Worm (Caenorhabditis elegans) whole organism, L1 larva: ENCODE results near the gene scc-2.
A peak's percentile ranks its signal among the peaks of the same experiment; 100 is the strongest.

Experiments
- C34B4.2 ChIP-seq: sonication (generic microtip); optimal IDR thresholded peaks from 2 replicates; lab custom pipeline; 2017; ENCODE audit warnings: mild to moderate bottlenecking, missing genetic modification characterization, missing compliant biosample characterization
- F16B12.6 ChIP-seq: fragments of 150-350 bp; optimal IDR thresholded peaks from 2 replicates; lab custom pipeline; 2014; ENCODE audit warnings: missing biosample characterization, missing genetic modification characterization
- Y116A8C.19 ChIP-seq: sonication (generic microtip); optimal IDR thresholded peaks from 2 replicates; lab custom pipeline; 2016; ENCODE audit warnings: missing compliant biosample characterization, missing genetic modification characterization, borderline replicate concordance
- aha-1 ChIP-seq: fragments of 150-350 bp; optimal IDR thresholded peaks from 2 replicates; lab custom pipeline; 2014; ENCODE audit warnings: missing biosample characterization, missing genetic modification characterization
- aly-2 ChIP-seq: fragments of 150-350 bp; optimal IDR thresholded peaks from 2 replicates; lab custom pipeline; 2014; ENCODE audit warnings: missing biosample characterization, missing genetic modification characterization
- ceh-82 ChIP-seq, 3 experiments: fragments of 150-350 bp in 1 of 3; sonication (generic microtip) in 2 of 3; optimal IDR thresholded peaks; 2 replicates each; lab custom pipeline; 2014 to 2017; ENCODE audit warnings: missing biosample characterization in 3 of 3, missing genetic modification characterization in 3 of 3
- ceh-88 ChIP-seq: fragments of 200-800 bp; sonication (Bioruptor generic); IDR thresholded peaks from 2 replicates; pipeline ENCODE4 v1.3.6; 2022; ENCODE audit warnings: missing genetic modification characterization, missing compliant biosample characterization
- ceh-90 ChIP-seq: sonication (generic microtip); optimal IDR thresholded peaks from 2 replicates; lab custom pipeline; 2016; ENCODE audit warnings: missing genetic modification characterization, missing compliant biosample characterization
- dpl-1 ChIP-seq, 3 experiments: fragments of 150-350 bp in 2 of 3; sonication (generic microtip) in 1 of 3; optimal IDR thresholded peaks; 2 replicates each; lab custom pipeline; 2014 to 2017; ENCODE audit warnings: missing biosample characterization in 3 of 3, missing genetic modification characterization in 3 of 3, missing genetic modification reagents in 3 of 3
- efl-3 ChIP-seq: fragments of 200-800 bp; sonication (Bioruptor generic); optimal IDR thresholded peaks from 2 replicates; lab custom pipeline; 2018; ENCODE audit warnings: mild to moderate bottlenecking, missing genetic modification characterization, missing compliant biosample characterization
- egl-13 ChIP-seq: sonication (generic microtip); optimal IDR thresholded peaks from 2 replicates; lab custom pipeline; 2016; ENCODE audit warnings: missing genotype, missing genetic modification reagents, missing genetic modification characterization, missing compliant biosample characterization
- egl-27 ChIP-seq, 2 experiments: fragments of 150-350 bp in 1 of 2; sonication (generic microtip); optimal IDR thresholded peaks; 3 replicates each; lab custom pipeline; 2017 to 2018; ENCODE audit warnings: missing biosample characterization in 2 of 2, missing genetic modification characterization in 2 of 2, missing genetic modification reagents in 2 of 2
- fkh-4 ChIP-seq: sonication (generic microtip); optimal IDR thresholded peaks from 2 replicates; lab custom pipeline; 2016; ENCODE audit warnings: missing compliant biosample characterization, missing genetic modification characterization, borderline replicate concordance
- fkh-8 ChIP-seq: sonication (generic microtip); optimal IDR thresholded peaks from 2 replicates; lab custom pipeline; 2016; ENCODE audit warnings: mild to moderate bottlenecking, missing genetic modification characterization, missing compliant biosample characterization
- fos-1 ChIP-seq: fragments of 150-350 bp; optimal IDR thresholded peaks from 2 replicates; lab custom pipeline; 2014; ENCODE audit warnings: missing biosample characterization, missing genetic modification characterization
- hlh-17 ChIP-seq: fragments of 200-800 bp; sonication (Bioruptor generic); optimal IDR thresholded peaks from 2 replicates; lab custom pipeline; 2018; ENCODE audit warnings: missing genetic modification characterization, mild to moderate bottlenecking, missing compliant biosample characterization, moderate library complexity, borderline replicate concordance
- hlh-4 ChIP-seq: sonication (generic microtip); optimal IDR thresholded peaks from 2 replicates; lab custom pipeline; 2016; ENCODE audit warnings: mild to moderate bottlenecking, missing genetic modification characterization, missing compliant biosample characterization
- irx-1 ChIP-seq: sonication (generic microtip); optimal IDR thresholded peaks from 2 replicates; lab custom pipeline; 2016; ENCODE audit warnings: missing genetic modification characterization, missing compliant biosample characterization
- isw-1 ChIP-seq: fragments of 200-800 bp; sonication (Bioruptor generic); IDR thresholded peaks from 2 replicates; pipeline ENCODE4 v1.3.6; 2022; ENCODE audit warnings: missing genetic modification characterization, missing compliant biosample characterization
- lin-13 ChIP-seq: fragments of 150-350 bp; optimal IDR thresholded peaks from 2 replicates; lab custom pipeline; 2014; ENCODE audit warnings: missing biosample characterization, missing genetic modification reagents, missing genetic modification characterization
- lin-35 ChIP-seq, 2 experiments: fragments of 150-350 bp; optimal IDR thresholded peaks; 2 replicates each; lab custom pipeline; 2014; ENCODE audit warnings: missing biosample characterization in 2 of 2, missing genetic modification characterization in 2 of 2, missing genetic modification reagents in 2 of 2
- lir-3 ChIP-seq: sonication (generic microtip); optimal IDR thresholded peaks from 2 replicates; lab custom pipeline; 2016; ENCODE audit warnings: mild to moderate bottlenecking, missing genetic modification characterization, moderate library complexity, missing compliant biosample characterization; ENCODE audit not compliant: poor library complexity
- mab-9 ChIP-seq: fragments of 200-800 bp; sonication (Bioruptor generic); IDR thresholded peaks from 2 replicates; pipeline ENCODE4 v1.3.6; 2022; ENCODE audit warnings: missing genetic modification reagents, missing genetic modification characterization, missing compliant biosample characterization
- mef-2 ChIP-seq: fragments of 150-350 bp; optimal IDR thresholded peaks from 2 replicates; lab custom pipeline; 2014; ENCODE audit warnings: missing biosample characterization, missing genetic modification characterization
- nhr-11 ChIP-seq: fragments of 150-350 bp; optimal IDR thresholded peaks from 2 replicates; lab custom pipeline; 2014; ENCODE audit warnings: missing biosample characterization, missing genetic modification characterization
- nhr-12 ChIP-seq: sonication (generic microtip); optimal IDR thresholded peaks from 2 replicates; lab custom pipeline; 2017; ENCODE audit warnings: missing biosample characterization, missing genetic modification characterization
- nhr-47 ChIP-seq: sonication (generic microtip); optimal IDR thresholded peaks from 2 replicates; lab custom pipeline; 2016; ENCODE audit warnings: mild to moderate bottlenecking, missing genetic modification characterization, moderate library complexity, missing compliant biosample characterization
- nhr-77 ChIP-seq: fragments of 150-350 bp; optimal IDR thresholded peaks from 2 replicates; lab custom pipeline; 2014; ENCODE audit warnings: missing biosample characterization, missing genetic modification characterization
- nhr-84 ChIP-seq: sonication (generic microtip); optimal IDR thresholded peaks from 2 replicates; lab custom pipeline; 2017; ENCODE audit warnings: missing biosample characterization, missing genetic modification characterization
- pag-3 ChIP-seq: sonication (generic microtip); optimal IDR thresholded peaks from 2 replicates; lab custom pipeline; 2017; ENCODE audit warnings: missing genetic modification characterization, mild to moderate bottlenecking, missing compliant biosample characterization, antibody characterized with exemption, borderline replicate concordance; ENCODE audit not compliant: insufficient read depth
- pax-3 ChIP-seq: fragments of 200-800 bp; sonication (Bioruptor generic); optimal IDR thresholded peaks from 2 replicates; lab custom pipeline; 2018; ENCODE audit warnings: mild to moderate bottlenecking, missing genetic modification characterization, moderate library complexity, missing compliant biosample characterization
- rnt-1 ChIP-seq: sonication (generic microtip); optimal IDR thresholded peaks from 2 replicates; lab custom pipeline; 2016; ENCODE audit warnings: mild to moderate bottlenecking, missing genetic modification characterization, moderate library complexity, missing compliant biosample characterization
- skn-1 ChIP-seq: fragments of 150-350 bp; optimal IDR thresholded peaks from 2 replicates; lab custom pipeline; 2014; ENCODE audit warnings: missing biosample characterization, missing genetic modification characterization
- snpc-4 ChIP-seq: fragments of 150-350 bp; optimal IDR thresholded peaks from 2 replicates; lab custom pipeline; 2014; ENCODE audit warnings: missing biosample characterization, missing genetic modification characterization
- snu-23 ChIP-seq: sonication (generic microtip); optimal IDR thresholded peaks from 2 replicates; lab custom pipeline; 2016; ENCODE audit warnings: missing genetic modification characterization, missing compliant biosample characterization
- swsn-7 ChIP-seq: sonication (generic microtip); optimal IDR thresholded peaks from 2 replicates; lab custom pipeline; 2016; ENCODE audit warnings: missing genetic modification characterization, missing compliant biosample characterization
- unc-30 ChIP-seq: sonication (generic microtip); optimal IDR thresholded peaks from 2 replicates; lab custom pipeline; 2017; ENCODE audit warnings: missing biosample characterization, missing genetic modification characterization
- unc-62 ChIP-seq: fragments of 150-350 bp; optimal IDR thresholded peaks from 2 replicates; lab custom pipeline; 2014; ENCODE audit warnings: missing biosample characterization, missing genetic modification reagents, missing genetic modification characterization
- unc-98 ChIP-seq: fragments of 200-800 bp; sonication (Bioruptor generic); IDR thresholded peaks from 2 replicates; pipeline ENCODE4 v1.3.6; 2022; ENCODE audit warnings: missing genetic modification characterization, missing compliant biosample characterization
- zip-4 ChIP-seq: fragments of 200-800 bp; sonication (Bioruptor generic); optimal IDR thresholded peaks from 2 replicates; lab custom pipeline; 2018; ENCODE audit warnings: mild to moderate bottlenecking, missing genetic modification characterization, moderate library complexity, missing compliant biosample characterization
- ztf-11 ChIP-seq, 2 experiments: sonication (generic microtip); optimal IDR thresholded peaks; 2 replicates each; lab custom pipeline; 2016 to 2017; ENCODE audit warnings: missing genetic modification characterization in 2 of 2, missing biosample characterization in 1 of 2, missing compliant biosample characterization in 1 of 2
- ztf-4 ChIP-seq: fragments of 150-350 bp; optimal IDR thresholded peaks from 2 replicates; lab custom pipeline; 2014; ENCODE audit warnings: missing biosample characterization, missing genetic modification characterization

The scc-2 gene

ce11 chrII:216598-216997 lies 46.9 kb downstream of the scc-2 start, which contains the start of gene F48A11.4 (continued):
- TF ChIP-seq snu-23 (peak; percentile 98), unc-62 (GFP tag; lab: Kevin White, UChicago) (peak; percentile 7), efl-3 (GFP tag; lab: Kevin White, UChicago) (peak; percentile 64), dpl-1 (GFP tag; optimal IDR thresholded peaks at IDR 0.05; lab: Kevin White, UChicago) (peak; percentile 99 to 100 (median 100)), fos-1 (peak; percentile 90), mef-2 (peak; percentile 60), aha-1 (tag; lab: Kevin White, UChicago) (peak; percentile 81), C34B4.2 (tag; lab: Kevin White, UChicago) (peak; percentile 2), aly-2 (peak; percentile 88), unc-98 (GFP tag; lab: Robert Waterston, UW) (peak; percentile 78), irx-1 (tag; lab: Kevin White, UChicago) (peak; percentile 91), fkh-8 (tag; lab: Kevin White, UChicago) (peak; percentile 95), rnt-1 (peak; percentile 98), nhr-12 (tag; lab: Kevin White, UChicago) (no peak), nhr-77 (tag; lab: Kevin White, UChicago) (peak; percentile 93), zip-4 (GFP tag; lab: Kevin White, UChicago) (peak; percentile 90), hlh-17 (no peak), nhr-47 (peak; percentile 98), lir-3 (peak; percentile 85), nhr-84 (tag; lab: Kevin White, UChicago) (no peak), lin-13 (GFP tag; lab: Kevin White, UChicago) (peak; percentile 90), ztf-4 (tag; lab: Kevin White, UChicago) (peak; percentile 89), nhr-11 (tag; lab: Kevin White, UChicago) (peak; percentile 91), egl-27 (tag; optimal IDR thresholded peaks at IDR 0.05; lab: Kevin White, UChicago) (no peak), swsn-7 (tag; lab: Kevin White, UChicago) (peak; percentile 95), lin-35 (GFP tag; optimal IDR thresholded peaks at IDR 0.05; lab: Kevin White, UChicago) (peak; percentile 100), mab-9 (GFP tag; lab: Robert Waterston, UW) (peak; percentile 87), egl-13 (peak; percentile 90), hlh-4 (tag; lab: Kevin White, UChicago) (no peak), pax-3 (tag; lab: Kevin White, UChicago) (peak; percentile 91), unc-30 (tag; lab: Kevin White, UChicago) (peak; percentile 17), pag-3 (tag; lab: Kevin White, UChicago) (no peak), snpc-4 (tag; lab: Kevin White, UChicago) (peak; percentile 67), skn-1 (peak; percentile 95), ceh-82 (tag; optimal IDR thresholded peaks at IDR 0.05; lab: Kevin White, UChicago) (peak; percentile 96 to 97 (median 96)), ceh-88 (GFP tag; lab: Robert Waterston, UW) (peak; percentile 86), F16B12.6 (tag; lab: Kevin White, UChicago) (peak; percentile 74), isw-1 (GFP tag; lab: Robert Waterston, UW) (peak; percentile 92), ztf-11 (tag; optimal IDR thresholded peaks at IDR 0.05; lab: Kevin White, UChicago) (peak; percentile 67 to 86), fkh-4 (tag; lab: Kevin White, UChicago) (peak; percentile 65), ceh-90 (tag; lab: Kevin White, UChicago) (peak; percentile 73)

- TF ChIP-seq Y116A8C.19 (tag; lab: Kevin White, UChicago) (no peak), snu-23 (no peak), skn-1 (no peak), unc-62 (GFP tag; lab: Kevin White, UChicago) (no peak)
- TF ChIP-seq, all 84 proteins: peak for 0
Measured at ce11 chrII:208097-208496, 55.4 kb downstream of the scc-2 start.
